5 fruit fly cellular contexts compared by ENCODE assay signal in the genomic region with DNA sequence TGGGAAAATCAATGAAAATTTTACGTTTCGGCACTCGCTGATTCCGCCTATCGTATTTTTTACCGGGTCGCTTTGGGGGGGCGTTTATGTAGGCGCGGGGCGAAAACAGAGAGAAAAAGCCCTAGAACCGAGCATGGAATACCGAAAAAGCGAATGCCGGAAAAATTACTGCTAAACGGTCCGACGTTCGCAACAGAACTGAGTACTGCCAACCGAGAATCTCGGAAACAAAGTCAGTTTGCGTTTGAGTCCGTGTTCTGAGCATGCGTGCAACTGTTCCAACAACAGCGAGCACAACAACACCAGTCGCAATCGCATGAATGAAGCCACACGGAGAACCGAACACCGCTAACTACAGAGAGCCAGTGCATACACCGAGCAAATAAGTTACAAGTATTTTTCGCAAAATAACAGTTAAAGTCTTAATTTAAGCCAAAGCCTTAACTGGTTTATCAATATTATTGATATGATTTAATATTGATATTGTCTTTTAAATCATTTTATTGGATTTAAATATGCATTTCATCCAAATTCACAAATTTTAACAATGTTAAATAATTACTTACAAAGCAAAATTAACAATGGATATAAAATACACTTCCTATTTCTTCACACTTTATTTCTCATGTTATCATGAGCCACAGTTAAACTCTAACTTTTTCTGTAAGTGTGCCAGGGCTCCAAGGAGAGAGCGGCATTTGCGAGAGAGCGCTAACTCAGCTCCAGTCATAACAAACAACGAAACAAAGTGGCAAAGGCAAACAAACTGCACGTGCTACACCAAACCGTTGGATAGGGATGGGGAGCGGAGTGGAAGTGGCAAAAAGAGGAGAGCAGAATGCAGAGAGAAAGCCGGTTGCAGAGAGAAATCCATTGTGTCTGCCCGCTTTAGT.
TF ChIP-seq lines count a peak whose summit lies in the region.

Gene CG3961 (minus strand): TSS at position 201 of the 893 bp plus-strand sequence.

- peak; percentile 72 for TF ChIP-seq CTCF in whole organism, embryonic (GFP tag; optimal IDR thresholded peaks at IDR 0.05; lab: Kevin White, UChicago)

TF ChIP-seq in whole organism, adult, 20 proteins besides CTCF, POLR2A, EP300 and RAD21 (continues in another document):
- TF ChIP-seq kay (GFP tag; lab: Kevin White, UChicago; ENCODE audit: borderline replicate concordance) = peak; percentile 90
- TF ChIP-seq CG33017 (tag; optimal IDR thresholded peaks at IDR 0.05; lab: Kevin White, UChicago) = peak; percentile 94
- peak; percentile 82 for TF ChIP-seq ovo (GFP tag; optimal IDR thresholded peaks at IDR 0.05; lab: Kevin White, UChicago)
- TF ChIP-seq CG14711 (tag; optimal IDR thresholded peaks at IDR 0.05; lab: Kevin White, UChicago) = peak; percentile 87
- TF ChIP-seq tj (GFP tag; optimal IDR thresholded peaks at IDR 0.05; lab: Kevin White, UChicago) = peak; percentile 90
- peak; percentile 93 for TF ChIP-seq bab1 (GFP tag; optimal IDR thresholded peaks at IDR 0.05; lab: Kevin White, UChicago)
- peak; percentile 98 for TF ChIP-seq CG11617 (GFP tag; optimal IDR thresholded peaks at IDR 0.05; lab: Kevin White, UChicago)
- TF ChIP-seq Crg-1 (GFP tag; optimal IDR thresholded peaks at IDR 0.05; lab: Kevin White, UChicago) = peak; percentile 76
- peak; percentile 97 for TF ChIP-seq CG7045 (GFP tag; optimal IDR thresholded peaks at IDR 0.05; lab: Kevin White, UChicago)
- TF ChIP-seq Mnt (GFP tag; optimal IDR thresholded peaks at IDR 0.05; lab: Kevin White, UChicago) = peak; percentile 84
- peak; percentile 89 for TF ChIP-seq pad (GFP tag; optimal IDR thresholded peaks at IDR 0.05; lab: Kevin White, UChicago)
- TF ChIP-seq CG5204 (GFP tag; optimal IDR thresholded peaks at IDR 0.05; lab: Kevin White, UChicago) = peak; percentile 93
- TF ChIP-seq Clk (GFP tag; optimal IDR thresholded peaks at IDR 0.05; lab: Kevin White, UChicago) = peak; percentile 84
- no peak for TF ChIP-seq cnc (optimal IDR thresholded peaks at IDR 0.05; lab: Kevin White, UChicago)
- TF ChIP-seq CG12768 (GFP tag; optimal IDR thresholded peaks at IDR 0.05; lab: Kevin White, UChicago) = peak; percentile 94

TF ChIP-seq in whole organism, embryonic, 481 proteins besides CTCF, POLR2A, EP300 and RAD21 (continues in another document):
- TF ChIP-seq Atf6 (GFP tag; IDR thresholded peaks at IDR 0.05; lab: Robert Waterston, UW) (peak; percentile 89), Hmx (GFP tag; optimal IDR thresholded peaks at IDR 0.05; lab: Kevin White, UChicago) (peak; percentile 77), CG7928 (GFP tag; optimal IDR thresholded peaks at IDR 0.05; lab: Kevin White, UChicago) (peak; percentile 73), TFAM (GFP tag; optimal IDR thresholded peaks at IDR 0.05; lab: Kevin White, UChicago) (peak; percentile 88), mirr (GFP tag; optimal IDR thresholded peaks at IDR 0.05; lab: Kevin White, UChicago) (peak; percentile 67), CG33557 (GFP tag; optimal IDR thresholded peaks at IDR 0.05; lab: Kevin White, UChicago) (peak; percentile 98), CG1792 (GFP tag; optimal IDR thresholded peaks at IDR 0.05; lab: Kevin White, UChicago) (peak; percentile 63), Fer3 (tag; optimal IDR thresholded peaks at IDR 0.05; lab: Kevin White, UChicago) (peak; percentile 94), prd (optimal IDR thresholded peaks at IDR 0.05; lab: Kevin White, UChicago) (no peak), prd (GFP tag; IDR thresholded peaks at IDR 0.05; lab: Robert Waterston, UW) (peak; percentile 94), fd64A (GFP tag; optimal IDR thresholded peaks at IDR 0.05; lab: Kevin White, UChicago) (peak; percentile 90), CG4617 (GFP tag; optimal IDR thresholded peaks at IDR 0.05; lab: Kevin White, UChicago; ENCODE audit: borderline replicate concordance) (peak; percentile 90), HLH54F (GFP tag; optimal IDR thresholded peaks at IDR 0.05; lab: Kevin White, UChicago) (peak; percentile 75), E2f1 (GFP tag; IDR thresholded peaks at IDR 0.05; lab: Robert Waterston, UW) (peak; percentile 90), CG7556 (GFP tag; optimal IDR thresholded peaks at IDR 0.05; lab: Kevin White, UChicago) (peak; percentile 100), D19A (tag; optimal IDR thresholded peaks at IDR 0.05; lab: Kevin White, UChicago) (peak; percentile 97)

TF ChIP-seq in whole organism, prepupa, 60 proteins besides CTCF, POLR2A, EP300 and RAD21 (continues in another document):
- TF ChIP-seq Eip75B (GFP tag; optimal IDR thresholded peaks at IDR 0.05; lab: Kevin White, UChicago) (peak; percentile 98), CG3919 (GFP tag; optimal IDR thresholded peaks at IDR 0.05; lab: Kevin White, UChicago) (peak; percentile 99), Lpt (GFP tag; optimal IDR thresholded peaks at IDR 0.05; lab: Kevin White, UChicago) (peak; percentile 98), CG6808 (GFP tag; optimal IDR thresholded peaks at IDR 0.05; lab: Kevin White, UChicago) (peak; percentile 99), CG10669 (GFP tag; optimal IDR thresholded peaks at IDR 0.05; lab: Kevin White, UChicago) (peak; percentile 98), CG7368 (GFP tag; optimal IDR thresholded peaks at IDR 0.05; lab: Kevin White, UChicago) (peak; percentile 97), CG3032 (tag; optimal IDR thresholded peaks at IDR 0.05; lab: Kevin White, UChicago) (peak; percentile 99), CG8119 (GFP tag; IDR thresholded peaks at IDR 0.05; lab: Robert Waterston, UW) (peak; percentile 99), esn (GFP tag; optimal IDR thresholded peaks at IDR 0.05; lab: Kevin White, UChicago) (peak; percentile 99), lz (GFP tag; optimal IDR thresholded peaks at IDR 0.05; lab: Kevin White, UChicago) (peak; percentile 98), CG31627 (GFP tag; optimal IDR thresholded peaks at IDR 0.05; lab: Kevin White, UChicago) (peak; percentile 96), fd59A (GFP tag; optimal IDR thresholded peaks at IDR 0.05; lab: Kevin White, UChicago) (peak; percentile 99), fkh (GFP tag; optimal IDR thresholded peaks at IDR 0.05; lab: Kevin White, UChicago) (peak; percentile 85), spab (GFP tag; optimal IDR thresholded peaks at IDR 0.05; lab: Kevin White, UChicago) (peak; percentile 99), CG8632 (GFP tag; optimal IDR thresholded peaks at IDR 0.05; lab: Kevin White, UChicago) (peak; percentile 99), Hr38 (GFP tag; optimal IDR thresholded peaks at IDR 0.05; lab: Kevin White, UChicago) (no peak), CG8319 (GFP tag; optimal IDR thresholded peaks at IDR 0.05; lab: Kevin White, UChicago) (peak; percentile 96)

TF ChIP-seq in whole organism, pupa, 21 proteins besides CTCF, POLR2A, EP300 and RAD21 (continues in another document):
- TF ChIP-seq CG8301 (tag; optimal IDR thresholded peaks at IDR 0.05; lab: Kevin White, UChicago) (peak; percentile 99), CG13204 (GFP tag; optimal IDR thresholded peaks at IDR 0.05; lab: Kevin White, UChicago) (peak; percentile 94), CG14655 (GFP tag; optimal IDR thresholded peaks at IDR 0.05; lab: Kevin White, UChicago) (peak; percentile 100), Ets98B (GFP tag; IDR thresholded peaks at IDR 0.05; lab: Robert Waterston, UW) (peak; percentile 80), CG12605 (GFP tag; IDR thresholded peaks at IDR 0.05; lab: Robert Waterston, UW) (peak; percentile 81), CG10348 (GFP tag; IDR thresholded peaks at IDR 0.05; lab: Robert Waterston, UW) (peak; percentile 69; the same call in 1 of the 2 replicates), CG15710 (tag; optimal IDR thresholded peaks at IDR 0.05; lab: Kevin White, UChicago) (peak; percentile 99), Pif1A (GFP tag; optimal IDR thresholded peaks at IDR 0.05; lab: Kevin White, UChicago) (peak; percentile 94), CG17806 (tag; optimal IDR thresholded peaks at IDR 0.05; lab: Kevin White, UChicago) (peak; percentile 99), CG8159 (tag; optimal IDR thresholded peaks at IDR 0.05; lab: Kevin White, UChicago) (peak; percentile 98), EcR (GFP tag; optimal IDR thresholded peaks at IDR 0.05; lab: Kevin White, UChicago) (peak; percentile 70), CG34367 (tag; optimal IDR thresholded peaks at IDR 0.05; lab: Kevin White, UChicago) (peak; percentile 99), rn (GFP tag; IDR thresholded peaks at IDR 0.05; lab: Robert Waterston, UW) (peak; percentile 81), gl (tag; optimal IDR thresholded peaks at IDR 0.05; lab: Kevin White, UChicago) (peak; percentile 90), Snoo (tag; optimal IDR thresholded peaks at IDR 0.05; lab: Kevin White, UChicago) (peak; percentile 99), D1 (tag; optimal IDR thresholded peaks at IDR 0.05; lab: Kevin White, UChicago) (peak; percentile 98), CG4496 (GFP tag; IDR thresholded peaks at IDR 0.05; lab: Robert Waterston, UW) (peak; percentile 88)

TF ChIP-seq in whole organism, wandering third instar larva, 38 proteins besides CTCF, POLR2A, EP300 and RAD21 (continues in another document):
- TF ChIP-seq foxo (GFP tag; optimal IDR thresholded peaks at IDR 0.05; lab: Kevin White, UChicago) (peak in 1 of 2 experiments; percentile 99), rgr (GFP tag; optimal IDR thresholded peaks at IDR 0.05; lab: Kevin White, UChicago) (peak; percentile 98), fru (GFP tag; optimal IDR thresholded peaks at IDR 0.05; lab: Kevin White, UChicago) (peak; percentile 97), woc (GFP tag; optimal IDR thresholded peaks at IDR 0.05; lab: Kevin White, UChicago) (peak; percentile 90), Vsx2 (GFP tag; optimal IDR thresholded peaks at IDR 0.05; lab: Kevin White, UChicago; ENCODE audit: partially characterized antibody) (no peak), h (GFP tag; optimal IDR thresholded peaks at IDR 0.05; lab: Kevin White, UChicago) (peak; percentile 97), Dfd (GFP tag; optimal IDR thresholded peaks at IDR 0.05; lab: Kevin White, UChicago) (peak; percentile 97), psq (GFP tag; optimal IDR thresholded peaks at IDR 0.05; lab: Kevin White, UChicago) (peak; percentile 98), dmrt93B (GFP tag; optimal IDR thresholded peaks at IDR 0.05; lab: Kevin White, UChicago) (peak; percentile 93), Sp1 (GFP tag; optimal IDR thresholded peaks at IDR 0.05; lab: Kevin White, UChicago) (peak; percentile 99), CG9705 (GFP tag; optimal IDR thresholded peaks at IDR 0.05; lab: Kevin White, UChicago) (peak; percentile 90), Myc (optimal IDR thresholded peaks at IDR 0.05; lab: Kevin White, UChicago) (no peak), dl (GFP tag; optimal IDR thresholded peaks at IDR 0.05; lab: Kevin White, UChicago; ENCODE audit: insufficient read depth in 1 of 2, partially characterized antibody in 2 of 2) (peak; percentile 89 to 90), Dif (GFP tag; optimal IDR thresholded peaks at IDR 0.05; lab: Kevin White, UChicago; ENCODE audit: partially characterized antibody) (peak; percentile 93), N (GFP tag; optimal IDR thresholded peaks at IDR 0.05; lab: Kevin White, UChicago) (no peak), Rel (GFP tag; optimal IDR thresholded peaks at IDR 0.05; lab: Kevin White, UChicago) (peak; percentile 86), Rel (tag; optimal IDR thresholded peaks at IDR 0.05; lab: Kevin White, UChicago) (peak; percentile 82), ey (GFP tag; optimal IDR thresholded peaks at IDR 0.05; lab: Kevin White, UChicago) (peak; percentile 95), br (GFP tag; optimal IDR thresholded peaks at IDR 0.05; lab: Kevin White, UChicago) (peak; percentile 95), sage (GFP tag; optimal IDR thresholded peaks at IDR 0.05; lab: Kevin White, UChicago) (peak; percentile 89)
